Worm (Caenorhabditis elegans) whole organism, young adult: ENCODE measurements around the gene cyp-25A4.

Experiments used
- F37B4.10 ChIP-seq: fragments of 200-800 bp; sonication (Bioruptor generic); IDR thresholded peaks from 2 replicates; pipeline ENCODE4 v1.3.6; 2022; ENCODE audit warnings: missing genetic modification characterization, missing compliant biosample characterization
- akir-1 ChIP-seq: fragments of 200-800 bp; sonication (Bioruptor generic); optimal IDR thresholded peaks from 2 replicates; lab custom pipeline; 2018; ENCODE audit warnings: mild to moderate bottlenecking, missing genetic modification characterization, moderate library complexity, missing compliant biosample characterization
- ama-1 ChIP-seq, 3 experiments: fragments of 150-350 bp in 1 of 3; sonication (generic microtip) in 2 of 3; optimal IDR thresholded peaks; 2 replicates each; lab custom pipeline; 2014 to 2018; ENCODE audit warnings: missing biosample characterization in 2 of 3, missing genetic modification characterization in 2 of 3, missing genetic modification reagents in 2 of 3
- ceh-27 ChIP-seq: fragments of 200-800 bp; sonication (Bioruptor generic); optimal IDR thresholded peaks from 2 replicates; lab custom pipeline; 2018; ENCODE audit warnings: mild to moderate bottlenecking, missing genetic modification characterization, moderate library complexity, missing compliant biosample characterization
- ceh-58 ChIP-seq: fragments of 200-800 bp; sonication (Bioruptor generic); IDR thresholded peaks from 2 replicates; pipeline ENCODE4 v1.3.6; 2022; ENCODE audit warnings: missing genetic modification characterization, missing compliant biosample characterization
- die-1 ChIP-seq: sonication (generic microtip); optimal IDR thresholded peaks from 2 replicates; lab custom pipeline; 2016; ENCODE audit warnings: missing genotype, mild to moderate bottlenecking, missing genetic modification characterization, missing compliant biosample characterization
- dpl-1 ChIP-seq: fragments of 150-350 bp; optimal IDR thresholded peaks from 2 replicates; lab custom pipeline; 2014; ENCODE audit warnings: missing biosample characterization, missing genetic modification reagents, missing genetic modification characterization
- egl-18 ChIP-seq: fragments of 200-800 bp; sonication (Bioruptor generic); IDR thresholded peaks from 2 replicates; pipeline ENCODE4 v1.3.6; 2022; ENCODE audit warnings: missing genetic modification reagents, missing genetic modification characterization, missing compliant biosample characterization
- hlh-12 ChIP-seq: sonication (generic microtip); optimal IDR thresholded peaks from 2 replicates; lab custom pipeline; 2016; ENCODE audit warnings: missing genetic modification characterization, missing compliant biosample characterization
- lag-1 ChIP-seq: fragments of 200-800 bp; sonication (Bioruptor generic); IDR thresholded peaks from 2 replicates; pipeline ENCODE4 v1.3.6; 2022; ENCODE audit warnings: missing genetic modification reagents, missing genetic modification characterization, missing compliant biosample characterization
- madf-10 ChIP-seq: sonication (generic microtip); optimal IDR thresholded peaks from 2 replicates; lab custom pipeline; 2016; ENCODE audit warnings: mild to moderate bottlenecking, missing genetic modification characterization, missing compliant biosample characterization
- nhr-179 ChIP-seq: sonication (generic microtip); optimal IDR thresholded peaks from 2 replicates; lab custom pipeline; 2016; ENCODE audit warnings: mild to moderate bottlenecking, missing genetic modification characterization, missing compliant biosample characterization

DNA sequence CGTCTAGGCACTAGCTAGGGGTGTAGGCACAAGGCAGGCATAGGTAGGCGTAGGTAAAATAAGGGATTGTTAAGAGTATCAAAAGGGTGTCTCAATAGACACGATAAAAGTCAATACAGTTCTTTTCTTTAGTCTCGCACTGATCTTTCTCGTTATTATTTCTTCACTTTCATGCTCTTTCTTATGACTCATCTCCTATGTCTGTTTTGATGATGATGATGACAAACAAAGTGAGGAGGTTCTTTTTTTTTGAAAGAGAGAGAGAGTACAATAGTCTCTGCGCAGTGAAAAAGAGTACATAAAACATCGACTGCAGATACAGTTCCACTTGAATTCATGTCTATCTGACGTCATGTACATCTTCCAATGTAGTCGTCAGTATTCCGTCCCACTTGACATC lies 38.0 kb upstream of the cyp-25A4 start:
- no peak for TF ChIP-seq dpl-1 (GFP tag; lab: Kevin White, UChicago)
- no peak for TF ChIP-seq ama-1 (optimal IDR thresholded peaks at IDR 0.05; lab: Kevin White, UChicago)
- TF ChIP-seq ama-1 (GFP tag; optimal IDR thresholded peaks at IDR 0.05; lab: Kevin White, UChicago), result no peak
- no peak for TF ChIP-seq akir-1 (GFP tag; lab: Kevin White, UChicago)
- no peak for TF ChIP-seq ceh-27 (GFP tag; lab: Kevin White, UChicago)
- TF ChIP-seq nhr-179, result no peak
- TF ChIP-seq egl-18 (GFP tag; lab: Robert Waterston, UW), result no peak
- no peak for TF ChIP-seq die-1 (tag; lab: Kevin White, UChicago)
- no peak for TF ChIP-seq madf-10 (tag; lab: Kevin White, UChicago)
- TF ChIP-seq lag-1 (GFP tag; lab: Robert Waterston, UW), result no peak
- TF ChIP-seq ceh-58 (GFP tag; lab: Robert Waterston, UW), result no peak
- TF ChIP-seq hlh-12, result no peak
- no peak for TF ChIP-seq F37B4.10 (GFP tag; lab: Robert Waterston, UW)
